Worm (Caenorhabditis elegans): ENCODE measurements around the gene sop-2.

ce11 chrII:12344787-12345186 is 5.0 kb downstream of the sop-2 start, which contains the start of gene C44C11.6:
- TF ChIP-seq klf-2 (GFP tag; conservative IDR thresholded peaks at IDR 0.05) (no peak), flt-1 (GFP tag; IDR thresholded peaks at IDR 0.05) (no peak), tab-1 (GFP tag; IDR thresholded peaks at IDR 0.05) (peak; percentile 70), cog-1 (tag; optimal IDR thresholded peaks at IDR 0.05) (no peak), ref-1 (GFP tag; conservative IDR thresholded peaks at IDR 0.05) (no peak), ztf-23 (GFP tag; IDR thresholded peaks at IDR 0.05) (0 out of 2 replicates have a peak, but pooled peaks have one; percentile 39)
